Worm (Caenorhabditis elegans) whole organism, L4 larva: ENCODE data around the gene fut-3.

ENCODE experiments used
- T26A8.4 ChIP-seq: fragments of 200-800 bp; sonication (Bioruptor generic); IDR thresholded peaks from 2 replicates; pipeline ENCODE4 v1.3.6; 2022; ENCODE audit warnings: missing genetic modification characterization, missing compliant biosample characterization
- Y5F2A.4 ChIP-seq: fragments of 200-800 bp; sonication (Bioruptor generic); optimal IDR thresholded peaks from 2 replicates; lab custom pipeline; 2018; ENCODE audit warnings: mild to moderate bottlenecking, missing genetic modification characterization, missing compliant biosample characterization
- ZK337.2 ChIP-seq: fragments of 200-800 bp; sonication (Bioruptor generic); IDR thresholded peaks from 2 replicates; pipeline ENCODE4 v1.3.6; 2022; ENCODE audit warnings: missing genetic modification reagents, missing genetic modification characterization, missing compliant biosample characterization
- ZK546.5 ChIP-seq, 2 experiments: sonication (generic microtip); optimal IDR thresholded peaks; 2 replicates each; lab custom pipeline; 2017; ENCODE audit warnings: missing biosample characterization in 2 of 2, missing genetic modification characterization in 2 of 2
- ama-1 ChIP-seq: fragments of 150-350 bp; optimal IDR thresholded peaks from 2 replicates; lab custom pipeline; 2014; ENCODE audit warnings: inconsistent platforms, mixed read lengths
- attf-4 ChIP-seq: sonication (generic microtip); optimal IDR thresholded peaks from 3 replicates; lab custom pipeline; 2017; ENCODE audit warnings: missing biosample characterization, missing genetic modification characterization
- ceh-32 ChIP-seq: sonication (generic microtip); optimal IDR thresholded peaks from 2 replicates; lab custom pipeline; 2016; ENCODE audit warnings: mild to moderate bottlenecking, missing genetic modification characterization, missing compliant biosample characterization; ENCODE audit not compliant: poor library complexity
- ceh-44 ChIP-seq: fragments of 200-800 bp; sonication (Bioruptor generic); IDR thresholded peaks from 2 replicates; pipeline ENCODE4 v1.3.6; 2022; ENCODE audit warnings: missing genetic modification reagents, missing genetic modification characterization, missing compliant biosample characterization
- ceh-62 ChIP-seq: sonication (generic microtip); optimal IDR thresholded peaks from 2 replicates; lab custom pipeline; 2017; ENCODE audit warnings: missing biosample characterization, missing genetic modification characterization
- ces-1 ChIP-seq: fragments of 150-350 bp; sonication (generic microtip); optimal IDR thresholded peaks from 4 replicates; lab custom pipeline; 2014; ENCODE audit warnings: missing biosample characterization, missing genetic modification reagents, missing genetic modification characterization
- ctbp-1 ChIP-seq: fragments of 200-800 bp; sonication (Bioruptor generic); IDR thresholded peaks from 2 replicates; pipeline ENCODE4 v1.3.6; 2022; ENCODE audit warnings: missing genetic modification reagents, missing genetic modification characterization, missing compliant biosample characterization
- daf-16 ChIP-seq, 3 experiments: sonication (generic microtip); optimal IDR thresholded peaks; 2 replicates each; lab custom pipeline; 2016 to 2017; ENCODE audit warnings: missing genetic modification characterization in 3 of 3, missing genetic modification reagents in 3 of 3, mild to moderate bottlenecking in 2 of 3, missing compliant biosample characterization in 2 of 3, missing biosample characterization in 1 of 3, moderate library complexity in 1 of 3
- dmd-8 ChIP-seq: fragments of 200-800 bp; sonication (Bioruptor generic); IDR thresholded peaks from 2 replicates; pipeline ENCODE4 v1.3.6; 2022; ENCODE audit warnings: missing genetic modification characterization, missing compliant biosample characterization
- egl-27 ChIP-seq: sonication (generic microtip); optimal IDR thresholded peaks from 3 replicates; lab custom pipeline; 2017; ENCODE audit warnings: missing biosample characterization, missing genetic modification reagents, missing genetic modification characterization
- egl-43 ChIP-seq: fragments of 200-800 bp; sonication (Bioruptor generic); IDR thresholded peaks from 2 replicates; pipeline ENCODE4 v1.3.6; 2022; ENCODE audit warnings: missing genetic modification reagents, missing genetic modification characterization, missing compliant biosample characterization
- fkh-10 ChIP-seq: fragments of 150-350 bp; optimal IDR thresholded peaks from 2 replicates; lab custom pipeline; 2014; ENCODE audit warnings: missing biosample characterization, missing genetic modification reagents, missing genetic modification characterization
- hif-1 ChIP-seq, 2 experiments: sonication (generic microtip); optimal IDR thresholded peaks; 2 replicates each; lab custom pipeline; 2016 to 2017; ENCODE audit warnings: missing compliant biosample characterization in 2 of 2, missing genetic modification characterization in 2 of 2, missing genetic modification reagents in 2 of 2, missing genotype in 2 of 2, mild to moderate bottlenecking in 1 of 2
- hmg-1.1 ChIP-seq: fragments of 200-800 bp; sonication (Bioruptor generic); IDR thresholded peaks from 2 replicates; pipeline ENCODE4 v1.3.6; 2022; ENCODE audit warnings: missing genetic modification reagents, missing genetic modification characterization, missing compliant biosample characterization
- lim-7 ChIP-seq: fragments of 200-800 bp; sonication (Bioruptor generic); IDR thresholded peaks from 2 replicates; pipeline ENCODE4 v1.3.6; 2022; ENCODE audit warnings: missing genetic modification characterization, missing compliant biosample characterization
- lin-1 ChIP-seq: fragments of 200-800 bp; sonication (Bioruptor generic); IDR thresholded peaks from 2 replicates; pipeline ENCODE4 v1.3.6; 2022; ENCODE audit warnings: missing genetic modification reagents, missing genetic modification characterization, missing compliant biosample characterization
- lin-13 ChIP-seq: fragments of 150-350 bp; optimal IDR thresholded peaks from 2 replicates; lab custom pipeline; 2014; ENCODE audit warnings: missing biosample characterization, missing genetic modification reagents, missing genetic modification characterization
- lin-38 ChIP-seq: fragments of 200-800 bp; sonication (Bioruptor generic); IDR thresholded peaks from 2 replicates; pipeline ENCODE4 v1.3.6; 2022; ENCODE audit warnings: missing genetic modification reagents, missing genetic modification characterization, missing compliant biosample characterization
- lin-39 ChIP-seq: fragments of 150-350 bp; optimal IDR thresholded peaks from 2 replicates; lab custom pipeline; 2014; ENCODE audit warnings: missing biosample characterization, missing genetic modification reagents, missing genetic modification characterization
- madf-9 ChIP-seq: fragments of 200-800 bp; sonication (Bioruptor generic); conservative IDR thresholded peaks from 2 replicates; pipeline ENCODE4 v1.3.6; 2022; ENCODE audit warnings: missing genetic modification reagents, missing genetic modification characterization, missing compliant biosample characterization
- mdt-29 ChIP-seq: fragments of 200-800 bp; sonication (Bioruptor generic); IDR thresholded peaks from 2 replicates; pipeline ENCODE4 v1.3.6; 2022; ENCODE audit warnings: missing genetic modification reagents, missing genetic modification characterization, missing compliant biosample characterization
- mep-1 ChIP-seq: fragments of 150-350 bp; sonication (generic microtip); optimal IDR thresholded peaks from 3 replicates; lab custom pipeline; 2014; ENCODE audit warnings: missing biosample characterization, missing genetic modification characterization
- mxl-2 ChIP-seq: fragments of 200-800 bp; sonication (Bioruptor generic); conservative IDR thresholded peaks from 2 replicates; pipeline ENCODE4 v1.3.6; 2022; ENCODE audit warnings: missing genetic modification reagents, missing genetic modification characterization, missing compliant biosample characterization
- nhr-111 ChIP-seq: fragments of 200-800 bp; sonication (Bioruptor generic); optimal IDR thresholded peaks from 2 replicates; lab custom pipeline; 2018; ENCODE audit warnings: mild to moderate bottlenecking, missing genetic modification characterization, missing compliant biosample characterization
- nhr-42 ChIP-seq: fragments of 200-800 bp; sonication (Bioruptor generic); IDR thresholded peaks from 2 replicates; pipeline ENCODE4 v1.3.6; 2022; ENCODE audit warnings: missing genetic modification characterization, missing compliant biosample characterization
- nhr-6 ChIP-seq: fragments of 150-350 bp; optimal IDR thresholded peaks from 2 replicates; lab custom pipeline; 2014; ENCODE audit warnings: missing biosample characterization, missing genetic modification characterization
- rbr-2 ChIP-seq: sonication (generic microtip); optimal IDR thresholded peaks from 2 replicates; lab custom pipeline; 2016; ENCODE audit warnings: missing genotype, missing genetic modification characterization, missing compliant biosample characterization
- skn-1 ChIP-seq: fragments of 150-350 bp; optimal IDR thresholded peaks from 2 replicates; lab custom pipeline; 2014; ENCODE audit warnings: missing biosample characterization, missing genetic modification characterization
- snpc-4 ChIP-seq: fragments of 150-350 bp; optimal IDR thresholded peaks from 2 replicates; lab custom pipeline; 2014; ENCODE audit warnings: missing biosample characterization, missing genetic modification characterization
- unc-130 ChIP-seq: sonication (generic microtip); optimal IDR thresholded peaks from 2 replicates; lab custom pipeline; 2016; ENCODE audit warnings: missing genetic modification reagents, missing genetic modification characterization, missing compliant biosample characterization
- unc-62 ChIP-seq, 3 experiments: fragments of 150-350 bp in 1 of 3; sonication (generic microtip); optimal IDR thresholded peaks in 2 of 3; peaks in 1 of 3; 1 replicate in 1 of 3; 2 replicates in 2 of 3; lab custom pipeline; 2014 to 2017; ENCODE audit warnings: missing biosample characterization in 3 of 3, missing genetic modification characterization in 3 of 3, missing genetic modification reagents in 3 of 3, missing genotype in 1 of 3
- zip-11 ChIP-seq: fragments of 200-800 bp; sonication (Bioruptor generic); IDR thresholded peaks from 2 replicates; pipeline ENCODE4 v1.3.6; 2022; ENCODE audit warnings: missing genetic modification characterization, missing compliant biosample characterization
- ztf-11 ChIP-seq: fragments of 150-350 bp; optimal IDR thresholded peaks from 2 replicates; lab custom pipeline; 2014; ENCODE audit warnings: missing biosample characterization, missing genetic modification characterization

fut-3 gene

DNA sequence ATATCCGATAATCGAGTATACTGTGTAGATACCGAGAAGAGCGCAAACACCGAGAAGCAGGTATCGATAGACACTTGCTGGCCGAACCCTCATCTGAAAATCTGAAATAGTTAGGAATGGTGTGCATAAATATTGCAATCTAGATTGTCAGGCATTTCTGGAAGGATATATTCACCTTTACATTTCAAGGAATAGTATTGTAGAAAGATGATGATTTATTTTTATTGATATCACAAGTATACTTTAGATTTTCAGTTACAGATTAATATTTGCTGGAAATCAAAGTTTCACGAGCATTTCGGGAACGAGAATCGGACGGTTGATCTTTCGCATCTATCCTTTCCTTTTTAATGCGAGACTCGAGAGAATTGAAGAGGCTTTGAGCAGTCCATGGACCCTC lies at the start of gene fut-3:
Gene fut-3, minus strand, starts transcription at position 101 of the 400 bp plus-strand sequence.
- TF ChIP-seq mep-1 (tag; lab: Kevin White, UChicago): no peak
- TF ChIP-seq snpc-4 (tag; lab: Kevin White, UChicago): no peak
- no peak for TF ChIP-seq ztf-11 (tag; lab: Kevin White, UChicago)
- no peak for TF ChIP-seq attf-4 (tag; lab: Kevin White, UChicago)
- no peak for TF ChIP-seq lin-13
- no peak for TF ChIP-seq zip-11 (GFP tag; lab: Robert Waterston, UW)
- no peak for TF ChIP-seq ZK546.5 (tag; optimal IDR thresholded peaks at IDR 0.05; lab: Kevin White, UChicago)

DNA sequence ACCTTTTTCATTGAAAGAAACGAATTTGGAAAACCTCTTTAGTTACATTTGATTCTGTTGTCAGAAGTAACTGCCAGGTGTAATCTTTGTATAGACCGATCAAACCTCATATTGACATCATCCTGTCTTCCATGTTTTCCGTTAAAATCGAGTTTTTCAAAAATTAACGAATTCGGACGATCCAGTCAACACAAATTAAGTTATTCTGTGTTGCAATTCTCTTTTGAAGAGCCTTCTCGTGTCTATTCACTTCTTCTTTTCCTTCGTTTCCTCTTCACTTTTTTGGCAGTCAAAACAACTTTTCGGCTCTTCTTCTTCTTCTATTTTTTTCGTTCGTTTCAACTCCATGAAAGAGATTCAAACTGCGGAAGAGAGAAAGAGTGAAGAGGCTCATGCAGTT lies 48.6 kb upstream of the fut-3 start:
- TF ChIP-seq nhr-6 (no peak), egl-43 (GFP tag; lab: Robert Waterston, UW) (no peak), madf-9 (GFP tag; lab: Robert Waterston, UW) (no peak), ZK337.2 (GFP tag; lab: Robert Waterston, UW) (no peak), zip-11 (GFP tag; lab: Robert Waterston, UW) (no peak), lin-39 (tag; lab: Kevin White, UChicago) (no peak), ceh-32 (no peak), unc-62 (GFP tag; optimal IDR thresholded peaks at IDR 0.05 in 1 of 2; lab: Kevin White, UChicago) (peak in 1 of 2 experiments; percentile 85), unc-62 (tag; optimal IDR thresholded peaks at IDR 0.05; lab: Kevin White, UChicago) (no peak), Y5F2A.4 (GFP tag; lab: Kevin White, UChicago) (no peak), daf-16 (GFP tag; optimal IDR thresholded peaks at IDR 0.05; lab: Kevin White, UChicago) (no peak), daf-16 (tag; optimal IDR thresholded peaks at IDR 0.05; lab: Kevin White, UChicago) (no peak), lin-1 (no peak), T26A8.4 (GFP tag; lab: Robert Waterston, UW) (no peak), ctbp-1 (GFP tag; lab: Robert Waterston, UW) (peak; percentile 48), nhr-42 (GFP tag; lab: Robert Waterston, UW) (no peak), ceh-62 (no peak), snpc-4 (tag; lab: Kevin White, UChicago) (no peak), fkh-10 (peak; percentile 82), hmg-1.1 (0 out of 2 replicates have a peak, but pooled peaks have one; percentile 24), mxl-2 (no peak), rbr-2 (tag; lab: Kevin White, UChicago) (peak; percentile 18), ces-1 (GFP tag; lab: Kevin White, UChicago) (peak; percentile 81), skn-1 (tag; lab: Kevin White, UChicago) (no peak)

DNA sequence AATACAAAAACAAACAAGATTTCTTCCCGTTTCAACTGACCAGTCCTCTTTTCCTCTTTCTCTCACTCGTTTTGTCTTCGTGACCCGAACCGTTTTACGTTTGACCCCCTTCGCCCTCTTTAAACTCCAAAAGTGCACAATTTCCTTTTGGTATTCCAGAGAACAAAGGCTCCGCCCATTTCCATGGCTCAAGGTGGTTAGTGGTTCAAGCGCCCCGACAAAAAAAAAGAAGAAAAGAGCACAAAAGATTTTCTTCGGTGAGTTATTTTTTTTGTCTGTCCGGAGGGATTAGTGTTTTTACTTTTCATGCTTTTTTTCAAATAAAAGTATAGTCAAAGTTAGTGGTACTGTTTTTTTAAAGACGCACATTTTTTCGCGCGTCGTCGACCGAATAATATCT lies 48.0 kb upstream of the fut-3 start, which contains the start of gene osta-2:
Gene osta-2, plus strand, starts transcription at position 160 of the 400 bp plus-strand sequence.
- TF ChIP-seq hif-1 (tag; optimal IDR thresholded peaks at IDR 0.05; lab: Kevin White, UChicago): no peak
- TF ChIP-seq unc-62 (GFP tag; optimal IDR thresholded peaks at IDR 0.05 in 1 of 2; lab: Kevin White, UChicago): peak in 1 of 2 experiments; percentile 92
- TF ChIP-seq unc-62 (tag; optimal IDR thresholded peaks at IDR 0.05; lab: Kevin White, UChicago): no peak
- TF ChIP-seq fkh-10: peak; percentile 5
- TF ChIP-seq ZK337.2 (GFP tag; lab: Robert Waterston, UW): no peak
- TF ChIP-seq lin-38 (GFP tag; lab: Robert Waterston, UW): no peak
- no peak for TF ChIP-seq zip-11 (GFP tag; lab: Robert Waterston, UW)
- TF ChIP-seq mdt-29 (GFP tag; lab: Robert Waterston, UW): no peak
- TF ChIP-seq lim-7 (GFP tag; lab: Robert Waterston, UW): no peak
- no peak for TF ChIP-seq ceh-44 (GFP tag; lab: Robert Waterston, UW)
- no peak for TF ChIP-seq unc-130 (GFP tag; lab: Kevin White, UChicago)
- no peak for TF ChIP-seq ama-1
- TF ChIP-seq egl-27: no peak
- no peak for TF ChIP-seq ceh-32
- no peak for TF ChIP-seq nhr-111 (GFP tag; lab: Kevin White, UChicago)
- TF ChIP-seq dmd-8 (GFP tag; lab: Robert Waterston, UW): no peak
